Worm (Caenorhabditis elegans) whole organism, mixed stage, embryonic: ENCODE results near the gene rps-28.

Experiments
- bed-3 ChIP-seq: fragments of 200-800 bp; sonication (Bioruptor generic); optimal IDR thresholded peaks from 3 replicates; lab custom pipeline; 2018; ENCODE audit warnings: mild to moderate bottlenecking, missing genetic modification characterization, moderate library complexity, missing compliant biosample characterization
- blmp-1 ChIP-seq: fragments of 150-350 bp; optimal IDR thresholded peaks from 2 replicates; lab custom pipeline; 2014; ENCODE audit warnings: missing biosample characterization, missing genetic modification characterization
- ceh-43 ChIP-seq: fragments of 200-800 bp; sonication (Bioruptor generic); optimal IDR thresholded peaks from 2 replicates; lab custom pipeline; 2018; ENCODE audit warnings: mild to moderate bottlenecking, missing genetic modification characterization, moderate library complexity, missing compliant biosample characterization
- hlh-1 ChIP-seq: fragments of 150-350 bp; optimal IDR thresholded peaks from 2 replicates; lab custom pipeline; 2014; ENCODE audit warnings: missing biosample characterization, missing genetic modification reagents, missing genetic modification characterization
- lin-13 ChIP-seq: fragments of 150-350 bp; optimal IDR thresholded peaks from 2 replicates; lab custom pipeline; 2014; ENCODE audit warnings: missing biosample characterization, missing genetic modification characterization
- lsy-2 ChIP-seq: fragments of 150-350 bp; optimal IDR thresholded peaks from 2 replicates; lab custom pipeline; 2014; ENCODE audit warnings: missing biosample characterization, missing genetic modification characterization
- nhr-28 ChIP-seq: fragments of 150-350 bp; optimal IDR thresholded peaks from 2 replicates; lab custom pipeline; 2014; ENCODE audit warnings: missing biosample characterization, missing genetic modification characterization
- pha-4 ChIP-seq: fragments of 150-350 bp; optimal IDR thresholded peaks from 2 replicates; lab custom pipeline; 2018; ENCODE audit warnings: missing biosample characterization, missing genetic modification reagents, missing genetic modification characterization
- snpc-4 ChIP-seq: fragments of 150-350 bp; optimal IDR thresholded peaks from 2 replicates; lab custom pipeline; 2014; ENCODE audit warnings: missing biosample characterization, missing genetic modification characterization
- tbx-8 ChIP-seq: fragments of 200-800 bp; sonication (Bioruptor generic); optimal IDR thresholded peaks from 2 replicates; lab custom pipeline; 2018; ENCODE audit warnings: mild to moderate bottlenecking, missing genetic modification characterization, moderate library complexity, missing compliant biosample characterization
- unc-39 ChIP-seq: fragments of 150-350 bp; optimal IDR thresholded peaks from 2 replicates; lab custom pipeline; 2014; ENCODE audit warnings: missing biosample characterization, missing genetic modification characterization
- unc-62 ChIP-seq: fragments of 150-350 bp; optimal IDR thresholded peaks from 2 replicates; lab custom pipeline; 2014; ENCODE audit warnings: missing biosample characterization, missing genetic modification reagents, missing genetic modification characterization
- ztf-11 ChIP-seq: fragments of 150-350 bp; optimal IDR thresholded peaks from 2 replicates; lab custom pipeline; 2014; ENCODE audit warnings: missing biosample characterization, missing genetic modification characterization

DNA sequence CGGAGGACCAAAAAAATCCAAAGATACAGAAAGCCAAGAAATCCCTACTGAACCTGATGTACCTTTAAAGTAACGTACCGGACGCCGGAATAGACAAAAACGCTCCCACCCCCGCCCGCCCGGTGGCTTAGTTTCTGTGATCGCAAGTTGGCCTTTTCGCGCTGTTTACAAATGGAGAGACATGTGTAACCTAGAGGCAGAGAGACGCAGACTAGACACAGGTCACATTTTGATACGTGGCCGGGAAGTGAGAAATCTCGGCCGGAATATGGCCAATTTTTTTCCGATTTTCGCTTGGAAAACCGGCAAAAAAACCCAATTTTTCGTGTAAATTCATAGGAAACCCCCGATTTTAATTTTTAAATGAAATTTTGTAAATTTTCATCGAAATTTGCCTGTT lies 2.4 kb upstream of the rps-28 start:
- TF ChIP-seq blmp-1 (tag; lab: Kevin White, UChicago) (no peak), pha-4 (tag; lab: Kevin White, UChicago) (peak; percentile 96), ceh-43 (no peak), lsy-2 (tag; lab: Kevin White, UChicago) (no peak), ztf-11 (tag; lab: Kevin White, UChicago) (no peak), nhr-28 (tag; lab: Kevin White, UChicago) (no peak), snpc-4 (tag; lab: Kevin White, UChicago) (no peak), unc-62 (GFP tag; lab: Kevin White, UChicago) (no peak), unc-39 (tag; lab: Kevin White, UChicago) (no peak), bed-3 (GFP tag; lab: Kevin White, UChicago) (no peak), hlh-1 (tag; lab: Kevin White, UChicago) (no peak), tbx-8 (GFP tag; lab: Kevin White, UChicago) (no peak), lin-13 (tag; lab: Kevin White, UChicago) (no peak)
